Worm (Caenorhabditis elegans) whole organism, L4 larva: ENCODE data around the gene T28D9.4.

Experiments
- Y48G9A.11 ChIP-seq: fragments of 200-800 bp; sonication (Bioruptor generic); IDR thresholded peaks from 2 replicates; pipeline ENCODE4 v1.3.6; 2022; ENCODE audit warnings: missing genetic modification reagents, missing genetic modification characterization, missing compliant biosample characterization
- ceh-82 ChIP-seq: sonication (generic microtip); optimal IDR thresholded peaks from 2 replicates; lab custom pipeline; 2017; ENCODE audit warnings: missing biosample characterization, missing genetic modification characterization
- fos-1 ChIP-seq: fragments of 150-350 bp; optimal IDR thresholded peaks from 2 replicates; lab custom pipeline; 2014; ENCODE audit warnings: missing biosample characterization, missing genetic modification characterization
- mdt-29 ChIP-seq: fragments of 200-800 bp; sonication (Bioruptor generic); IDR thresholded peaks from 2 replicates; pipeline ENCODE4 v1.3.6; 2022; ENCODE audit warnings: missing genetic modification reagents, missing genetic modification characterization, missing compliant biosample characterization
- nhr-11 ChIP-seq: fragments of 150-350 bp; optimal IDR thresholded peaks from 2 replicates; lab custom pipeline; 2014; ENCODE audit warnings: missing biosample characterization, missing genetic modification characterization
- nhr-76 ChIP-seq: fragments of 150-350 bp; optimal IDR thresholded peaks from 2 replicates; lab custom pipeline; 2014; ENCODE audit warnings: missing biosample characterization, missing genetic modification characterization
- pqm-1 ChIP-seq: sonication (generic microtip); optimal IDR thresholded peaks from 2 replicates; lab custom pipeline; 2017; ENCODE audit warnings: missing biosample characterization, missing genetic modification characterization
- sdz-12 ChIP-seq: fragments of 200-800 bp; sonication (Bioruptor generic); optimal IDR thresholded peaks from 2 replicates; lab custom pipeline; 2018; ENCODE audit warnings: mild to moderate bottlenecking, missing genetic modification characterization, missing compliant biosample characterization
- snpc-4 ChIP-seq: fragments of 150-350 bp; optimal IDR thresholded peaks from 2 replicates; lab custom pipeline; 2014; ENCODE audit warnings: missing biosample characterization, missing genetic modification characterization
- ztf-11 ChIP-seq: fragments of 150-350 bp; optimal IDR thresholded peaks from 2 replicates; lab custom pipeline; 2014; ENCODE audit warnings: missing biosample characterization, missing genetic modification characterization

DNA sequence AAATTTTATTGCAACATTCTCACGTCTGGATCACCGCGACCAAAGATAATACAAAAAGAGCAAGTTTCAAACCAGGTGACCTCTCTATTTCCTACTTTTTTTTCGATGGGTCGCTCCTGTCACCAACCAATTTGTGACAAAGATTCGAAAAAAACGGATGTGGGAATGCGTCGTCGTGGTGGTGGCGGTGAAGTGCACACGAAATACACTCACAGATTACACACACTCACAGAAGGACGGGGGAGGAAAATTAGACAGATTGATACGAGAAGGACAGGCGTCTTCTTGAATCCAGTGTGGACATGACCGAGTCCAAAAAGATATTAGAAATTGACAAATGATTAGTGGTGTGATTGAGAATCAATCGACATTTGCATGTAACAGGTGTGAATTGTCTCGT lies 6.0 kb downstream of the T28D9.4 start:
- no peak for TF ChIP-seq fos-1 (tag; lab: Kevin White, UChicago)
- TF ChIP-seq snpc-4 (tag; lab: Kevin White, UChicago) = no peak
- TF ChIP-seq ztf-11 (tag; lab: Kevin White, UChicago) = no peak
- TF ChIP-seq nhr-11 (tag; lab: Kevin White, UChicago) = no peak
- no peak for TF ChIP-seq nhr-76 (tag; lab: Kevin White, UChicago)
- no peak for TF ChIP-seq ceh-82 (tag; lab: Kevin White, UChicago)
- TF ChIP-seq Y48G9A.11 (GFP tag; lab: Robert Waterston, UW) = no peak
- TF ChIP-seq pqm-1 (tag; lab: Kevin White, UChicago) = no peak
- no peak for TF ChIP-seq sdz-12
- TF ChIP-seq mdt-29 (GFP tag; lab: Robert Waterston, UW) = no peak
